Fruit fly (Drosophila melanogaster) whole organism, embryonic: Measurements from ENCODE around the gene cni.
A peak's percentile ranks its signal among the peaks of the same experiment; 100 is the strongest.

Experiments used
- Bgb ChIP-seq: fragments of 200-800 bp; sonication (Bioruptor generic); IDR thresholded peaks from 2 replicates; pipeline ENCODE4 v1.3.6; 2022; ENCODE audit warnings: missing biosample characterization, missing genetic modification characterization; ENCODE audit not compliant: partially characterized antibody
- CG10321 ChIP-seq: fragments of 200-800 bp; sonication (Bioruptor generic); IDR thresholded peaks from 2 replicates; pipeline ENCODE4 v1.3.6; 2022; ENCODE audit warnings: missing biosample characterization, missing genetic modification characterization
- CG11398 ChIP-seq: fragments of 200-800 bp; sonication (Bioruptor generic); optimal IDR thresholded peaks from 2 replicates; lab custom pipeline; 2016; ENCODE audit warnings: missing biosample characterization, missing genetic modification characterization
- CG12299 ChIP-seq: fragments of 200-800 bp; sonication (Bioruptor generic); optimal IDR thresholded peaks from 2 replicates; lab custom pipeline; 2018; ENCODE audit warnings: missing biosample characterization, mild to moderate bottlenecking, missing genetic modification characterization
- CG12942 ChIP-seq: fragments of 200-800 bp; sonication (Bioruptor generic); optimal IDR thresholded peaks from 3 replicates; lab custom pipeline; 2016; ENCODE audit warnings: missing biosample characterization, missing genetic modification characterization
- CG1529 ChIP-seq: fragments of 200-800 bp; sonication (Bioruptor generic); optimal IDR thresholded peaks from 3 replicates; lab custom pipeline; 2018; ENCODE audit warnings: missing biosample characterization, missing genetic modification characterization
- CG1603 ChIP-seq: fragments of 200-800 bp; sonication (Bioruptor generic); optimal IDR thresholded peaks from 2 replicates; lab custom pipeline; 2019; ENCODE audit warnings: missing biosample characterization, mild to moderate bottlenecking, missing genetic modification characterization, moderate library complexity
- CG16779 ChIP-seq: fragments of 200-800 bp; sonication (Bioruptor generic); IDR thresholded peaks from 2 replicates; pipeline ENCODE4 v1.3.6; 2022; ENCODE audit warnings: missing biosample characterization, missing genetic modification characterization
- CG2199 ChIP-seq: fragments of 200-800 bp; sonication (Bioruptor generic); IDR thresholded peaks from 3 replicates; pipeline ENCODE4 v1.3.6; 2022; ENCODE audit warnings: missing biosample characterization, missing genetic modification characterization
- CG2875 ChIP-seq: fragments of 200-800 bp; sonication (Bioruptor generic); optimal IDR thresholded peaks from 2 replicates; lab custom pipeline; 2017; ENCODE audit warnings: missing biosample characterization, mild to moderate bottlenecking, missing genetic modification characterization, missing genetic modification reagents
- CG31441 ChIP-seq: fragments of 200-800 bp; sonication (Bioruptor generic); IDR thresholded peaks from 2 replicates; pipeline ENCODE4 v1.3.6; 2022; ENCODE audit warnings: missing biosample characterization, missing genetic modification characterization
- CG32532 ChIP-seq: fragments of 200-800 bp; sonication (Bioruptor generic); IDR thresholded peaks from 2 replicates; pipeline ENCODE4 v1.3.6; 2022; ENCODE audit warnings: missing biosample characterization, missing genetic modification characterization
- CG4730 ChIP-seq: fragments of 200-800 bp; sonication (Bioruptor generic); IDR thresholded peaks from 2 replicates; pipeline ENCODE4 v1.3.6; 2022; ENCODE audit warnings: missing biosample characterization, missing genetic modification characterization
- CG5180 ChIP-seq: fragments of 200-800 bp; sonication (Bioruptor generic); optimal IDR thresholded peaks from 3 replicates; lab custom pipeline; 2017; ENCODE audit warnings: missing biosample characterization, missing genetic modification characterization, mild to moderate bottlenecking, moderate library complexity, missing genetic modification reagents
- CkIIα-i1 ChIP-seq: fragments of 200-800 bp; sonication (Bioruptor generic); IDR thresholded peaks from 2 replicates; pipeline ENCODE4 v1.3.6; 2022; ENCODE audit warnings: missing biosample characterization, missing genetic modification characterization
- Dp ChIP-seq: fragments of 200-800 bp; sonication (Bioruptor generic); optimal IDR thresholded peaks from 2 replicates; lab custom pipeline; 2018; ENCODE audit warnings: missing biosample characterization, mild to moderate bottlenecking, missing genetic modification characterization, moderate library complexity
- E2f2 ChIP-seq: fragments of 200-800 bp; sonication (Bioruptor generic); IDR thresholded peaks from 2 replicates; pipeline ENCODE4 v1.3.6; 2022; ENCODE audit warnings: missing biosample characterization, missing genetic modification characterization
- H2.0 ChIP-seq: fragments of 200-800 bp; sonication (Bioruptor generic); IDR thresholded peaks from 2 replicates; pipeline ENCODE4 v1.3.6; 2022; ENCODE audit warnings: missing biosample characterization, missing genetic modification characterization
- Hr51 ChIP-seq, 2 experiments: fragments of 200-800 bp; sonication (Bioruptor generic); optimal IDR thresholded peaks; 2 replicates in 1 of 2; 3 replicates in 1 of 2; lab custom pipeline; 2016 to 2018; ENCODE audit warnings: missing biosample characterization in 2 of 2, missing genetic modification characterization in 2 of 2, mild to moderate bottlenecking in 1 of 2, moderate library complexity in 1 of 2
- Med ChIP-seq: fragments of 200-800 bp; sonication (Bioruptor generic); peaks from one replicate; lab custom pipeline; 2016; ENCODE audit warnings: missing biosample characterization, missing genetic modification characterization, mild to moderate bottlenecking, inconsistent platforms, moderate library complexity
- Optix ChIP-seq: fragments of 200-800 bp; sonication (Bioruptor generic); IDR thresholded peaks from 3 replicates; pipeline ENCODE4 v1.3.6; 2022; ENCODE audit warnings: missing biosample characterization, missing genetic modification characterization
- Sox100B ChIP-seq: fragments of 200-800 bp; sonication (Bioruptor generic); optimal IDR thresholded peaks from 3 replicates; lab custom pipeline; 2018; ENCODE audit warnings: missing biosample characterization, mild to moderate bottlenecking, missing genetic modification characterization
- Spps ChIP-seq: fragments of 200-800 bp; sonication (Bioruptor generic); optimal IDR thresholded peaks from 2 replicates; lab custom pipeline; 2018; ENCODE audit warnings: missing biosample characterization, mild to moderate bottlenecking, missing genetic modification characterization
- Stat92E ChIP-seq, 3 experiments: fragments of >200 bp in 2 of 3; fragments of 200-800 bp in 1 of 3; sonication (Bioruptor generic) in 1 of 3; optimal IDR thresholded peaks; 2 replicates each; lab custom pipeline; 2017 to 2019; ENCODE audit warnings: missing biosample characterization in 3 of 3, missing genetic modification characterization in 3 of 3, mild to moderate bottlenecking in 1 of 3, moderate library complexity in 1 of 3
- Xbp1 ChIP-seq: fragments of 200-800 bp; sonication (Bioruptor generic); optimal IDR thresholded peaks from 3 replicates; lab custom pipeline; 2016; ENCODE audit warnings: missing biosample characterization, mild to moderate bottlenecking, missing genetic modification characterization
- Xrp1 ChIP-seq: fragments of 200-800 bp; sonication (Bioruptor generic); IDR thresholded peaks from 2 replicates; pipeline ENCODE4 v1.3.6; 2022; ENCODE audit warnings: missing biosample characterization, missing genetic modification characterization
- ab ChIP-seq: fragments of 200-800 bp; sonication (Bioruptor generic); optimal IDR thresholded peaks from 2 replicates; lab custom pipeline; 2016; ENCODE audit warnings: missing biosample characterization, missing genetic modification characterization
- abd-A ChIP-seq: fragments of 200-800 bp; sonication (Bioruptor generic); optimal IDR thresholded peaks from 3 replicates; lab custom pipeline; 2019; ENCODE audit warnings: missing biosample characterization, mild to moderate bottlenecking, missing genetic modification characterization, moderate library complexity
- ash1 ChIP-seq: fragments of 200-800 bp; sonication (Bioruptor generic); optimal IDR thresholded peaks from 2 replicates; lab custom pipeline; 2018; ENCODE audit warnings: missing biosample characterization, mild to moderate bottlenecking, missing genetic modification characterization
- chif ChIP-seq, 2 experiments: fragments of 200-800 bp; sonication (Bioruptor generic); optimal IDR thresholded peaks; 3 replicates each; lab custom pipeline; 2016; ENCODE audit warnings: missing biosample characterization in 2 of 2, missing genetic modification characterization in 2 of 2
- chn ChIP-seq: fragments of 200-800 bp; sonication (Bioruptor generic); optimal IDR thresholded peaks from 2 replicates; lab custom pipeline; 2016; ENCODE audit warnings: missing biosample characterization, missing genetic modification characterization
- crc ChIP-seq: fragments of 200-800 bp; sonication (Bioruptor generic); optimal IDR thresholded peaks from 2 replicates; lab custom pipeline; 2016; ENCODE audit warnings: missing biosample characterization, missing genetic modification characterization
- croc ChIP-seq: fragments of 200-800 bp; sonication (Bioruptor generic); conservative IDR thresholded peaks from 3 replicates; pipeline ENCODE4 v1.3.6; 2022; ENCODE audit warnings: missing biosample characterization, missing genetic modification characterization
- dmrt99B ChIP-seq: fragments of 200-800 bp; sonication (Bioruptor generic); optimal IDR thresholded peaks from 2 replicates; lab custom pipeline; 2018; ENCODE audit warnings: missing biosample characterization, mild to moderate bottlenecking, missing genetic modification characterization, moderate library complexity
- en ChIP-seq: fragments of 200-800 bp; sonication (Bioruptor generic); optimal IDR thresholded peaks from 2 replicates; lab custom pipeline; 2016; ENCODE audit warnings: missing biosample characterization, missing genetic modification characterization
- gcm2 ChIP-seq: fragments of 200-800 bp; sonication (Bioruptor generic); optimal IDR thresholded peaks from 2 replicates; lab custom pipeline; 2016; ENCODE audit warnings: missing biosample characterization, missing genetic modification characterization
- insv ChIP-seq, 2 experiments: fragments of 200-800 bp; sonication (Bioruptor generic); optimal IDR thresholded peaks; 3 replicates each; lab custom pipeline; 2016 to 2018; ENCODE audit warnings: missing biosample characterization in 2 of 2, missing genetic modification characterization in 2 of 2
- nom ChIP-seq: fragments of 200-800 bp; sonication (Bioruptor generic); optimal IDR thresholded peaks from 2 replicates; lab custom pipeline; 2017; ENCODE audit warnings: missing biosample characterization, missing genetic modification characterization, mild to moderate bottlenecking, moderate library complexity, missing genetic modification reagents
- otp ChIP-seq: fragments of 200-800 bp; sonication (Bioruptor generic); IDR thresholded peaks from 3 replicates; pipeline ENCODE4, ENCODE4 v1.3.6; 2022; ENCODE audit warnings: missing biosample characterization, missing genetic modification characterization
- pan ChIP-seq, 4 experiments: fragments of >200 bp in 3 of 4; fragments of 200-800 bp in 1 of 4; sonication (Bioruptor generic) in 1 of 4; optimal IDR thresholded peaks in 3 of 4; IDR thresholded peaks in 1 of 4; 2 replicates each; pipeline versions ENCODE4 v1.3.6 to Lab custom; 2017 to 2022; ENCODE audit warnings: missing biosample characterization in 2 of 4, missing genetic modification characterization in 2 of 4, mixed read lengths in 1 of 4
- pnt ChIP-seq: fragments of 200-800 bp; sonication (Bioruptor generic); optimal IDR thresholded peaks from 3 replicates; lab custom pipeline; 2016; ENCODE audit warnings: missing biosample characterization, missing genetic modification characterization
- rib ChIP-seq: fragments of 200-800 bp; sonication (Bioruptor generic); IDR thresholded peaks from 2 replicates; pipeline ENCODE4 v1.3.6; 2022; ENCODE audit warnings: missing biosample characterization, missing genetic modification characterization
- sc ChIP-seq, 3 experiments: fragments of >200 bp in 2 of 3; fragments of 200-800 bp in 1 of 3; sonication (Bioruptor generic) in 1 of 3; optimal IDR thresholded peaks; 2 replicates in 2 of 3; 3 replicates in 1 of 3; lab custom pipeline; 2017; ENCODE audit warnings: mild to moderate bottlenecking in 1 of 3, missing biosample characterization in 1 of 3, missing genetic modification characterization in 1 of 3, missing genetic modification reagents in 1 of 3
- schlank ChIP-seq: fragments of 200-800 bp; sonication (Bioruptor generic); optimal IDR thresholded peaks from 2 replicates; lab custom pipeline; 2018; ENCODE audit warnings: missing biosample characterization, mild to moderate bottlenecking, missing genetic modification characterization
- slou ChIP-seq: fragments of 200-800 bp; sonication (Bioruptor generic); optimal IDR thresholded peaks from 3 replicates; lab custom pipeline; 2016; ENCODE audit warnings: missing biosample characterization, missing genetic modification characterization
- ssp ChIP-seq: fragments of 200-800 bp; sonication (Bioruptor generic); IDR thresholded peaks from 2 replicates; pipeline ENCODE4 v1.3.6; 2022; ENCODE audit warnings: missing biosample characterization, missing genetic modification characterization
- tx ChIP-seq: fragments of 200-800 bp; sonication (Bioruptor generic); optimal IDR thresholded peaks from 2 replicates; lab custom pipeline; 2016; ENCODE audit warnings: missing biosample characterization, missing genetic modification characterization
- unc-4 ChIP-seq: fragments of 200-800 bp; sonication (Bioruptor generic); IDR thresholded peaks from 2 replicates; pipeline ENCODE4 v1.3.6; 2022; ENCODE audit warnings: missing biosample characterization, missing genetic modification characterization; ENCODE audit not compliant: partially characterized antibody

Gene cni

DNA sequence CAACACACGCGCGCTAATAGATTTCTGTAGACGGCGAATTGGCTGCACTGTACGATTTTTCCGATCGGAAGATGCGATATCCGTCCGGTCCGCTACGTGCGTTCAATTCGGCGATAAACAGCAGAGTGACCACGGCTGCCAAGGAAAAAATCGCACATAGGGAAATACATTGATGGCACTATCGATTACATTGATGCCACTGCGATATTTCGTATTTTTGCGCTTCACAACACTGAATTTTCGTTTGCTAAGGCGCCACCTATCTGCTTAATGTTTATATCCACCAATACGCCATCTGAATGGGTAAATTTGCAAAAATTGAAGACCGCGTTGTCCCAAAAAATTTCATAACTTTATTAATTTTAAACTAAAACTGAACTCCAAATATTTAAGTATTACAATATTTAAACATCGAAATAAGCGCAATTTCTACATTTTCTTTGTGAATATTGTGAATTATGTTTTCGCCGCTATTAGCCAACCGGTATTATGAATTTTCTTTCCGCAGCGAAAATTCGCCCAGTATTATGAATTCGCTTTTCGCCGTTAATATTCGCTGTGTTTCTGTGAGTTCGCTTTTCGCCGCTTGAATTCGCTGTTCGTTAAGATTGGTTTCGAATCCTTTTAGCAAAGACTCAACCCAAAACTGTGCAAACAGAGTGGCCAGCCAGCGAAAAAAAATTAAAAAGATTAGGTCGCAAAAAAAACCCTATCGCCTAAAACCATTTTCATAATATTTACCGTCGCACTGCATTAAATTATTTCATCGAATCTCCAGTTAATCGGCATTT, 22.7 kb downstream of the cni start, which contains the start of the genes crp and pkaap (continued):
- peak in 1 of 2 experiments; percentile 88 for TF ChIP-seq Hr51 (GFP tag; optimal IDR thresholded peaks at IDR 0.05; lab: Kevin White, UChicago)
- peak; percentile 64 for TF ChIP-seq CG12299
- no peak for TF ChIP-seq CG16779 (GFP tag; lab: Robert Waterston, UW)
- peak; percentile 88 for TF ChIP-seq pnt (GFP tag; lab: Kevin White, UChicago)
- TF ChIP-seq pan (optimal IDR thresholded peaks at IDR 0.05; lab: Kevin White, UChicago), result no peak
- no peak for TF ChIP-seq pan (GFP tag; optimal IDR thresholded peaks at IDR 0.05 in 1 of 2, IDR thresholded peaks at IDR 0.05 in 1 of 2)
- no peak for TF ChIP-seq CG32532 (GFP tag; lab: Robert Waterston, UW)
- TF ChIP-seq sc (optimal IDR thresholded peaks at IDR 0.05; lab: Kevin White, UChicago), result no peak
- peak; percentile 45 for TF ChIP-seq sc (GFP tag; optimal IDR thresholded peaks at IDR 0.05; lab: Kevin White, UChicago)
- TF ChIP-seq ash1 (GFP tag; lab: Kevin White, UChicago), result peak; percentile 44
- TF ChIP-seq dmrt99B (tag; lab: Kevin White, UChicago), result no peak
- TF ChIP-seq Dp (GFP tag; lab: Kevin White, UChicago), result peak; percentile 90
- no peak for TF ChIP-seq Optix
- no peak for TF ChIP-seq ssp (GFP tag; lab: Robert Waterston, UW)
- no peak for TF ChIP-seq H2.0 (GFP tag; lab: Robert Waterston, UW)
- TF ChIP-seq schlank (tag; lab: Kevin White, UChicago), result peak; percentile 61
- peak; percentile 98 for TF ChIP-seq Med
- TF ChIP-seq chn, result peak; percentile 86
- peak; percentile 48 for TF ChIP-seq crc (GFP tag; lab: Kevin White, UChicago)
- TF ChIP-seq Stat92E (GFP tag; optimal IDR thresholded peaks at IDR 0.05; lab: Kevin White, UChicago), result peak in 1 of 3 experiments; percentile 84
- TF ChIP-seq otp, result no peak
- no peak for TF ChIP-seq CG4730 (GFP tag; lab: Robert Waterston, UW)
- TF ChIP-seq CG1603, result peak; percentile 89
- peak; percentile 61 for TF ChIP-seq CG1529 (GFP tag; lab: Kevin White, UChicago)
- TF ChIP-seq insv (GFP tag; optimal IDR thresholded peaks at IDR 0.05; lab: Kevin White, UChicago), result peak in 1 of 2 experiments; percentile 77
- TF ChIP-seq CG2875 (GFP tag; lab: Kevin White, UChicago), result peak; percentile 62
- peak; percentile 56 for TF ChIP-seq en (GFP tag; lab: Kevin White, UChicago)
- TF ChIP-seq CG5180 (GFP tag; lab: Kevin White, UChicago), result peak; percentile 14
- TF ChIP-seq CG10321, result no peak
- TF ChIP-seq E2f2, result no peak
- no peak for TF ChIP-seq CG2199 (GFP tag; lab: Robert Waterston, UW)
- TF ChIP-seq CG31441 (GFP tag; lab: Robert Waterston, UW), result no peak
- no peak for TF ChIP-seq CkIIα-i1 (GFP tag; lab: Robert Waterston, UW)
- TF ChIP-seq CG11398 (GFP tag; lab: Kevin White, UChicago), result peak; percentile 85
- TF ChIP-seq chif (GFP tag; optimal IDR thresholded peaks at IDR 0.05; lab: Kevin White, UChicago), result peak; percentile 73 to 89
- peak; percentile 12 for TF ChIP-seq Spps (tag; lab: Kevin White, UChicago)
- TF ChIP-seq gcm2 (GFP tag; lab: Kevin White, UChicago), result peak; percentile 78
- no peak for TF ChIP-seq rib (GFP tag; lab: Robert Waterston, UW)
- TF ChIP-seq nom (GFP tag; lab: Kevin White, UChicago), result peak; percentile 65
- TF ChIP-seq ab (GFP tag; lab: Kevin White, UChicago), result peak; percentile 56
- TF ChIP-seq slou (GFP tag; lab: Kevin White, UChicago), result peak; percentile 86
- TF ChIP-seq unc-4, result no peak
- no peak for TF ChIP-seq Sox100B (GFP tag; lab: Kevin White, UChicago)
- peak; percentile 26; the same call in 1 of the 3 replicates for TF ChIP-seq croc (GFP tag; lab: Robert Waterston, UW)
- no peak for TF ChIP-seq Xrp1 (GFP tag; lab: Robert Waterston, UW)
- TF ChIP-seq tx (GFP tag; lab: Kevin White, UChicago), result peak; percentile 84
- peak; percentile 87 for TF ChIP-seq Xbp1 (GFP tag; lab: Kevin White, UChicago)
- TF ChIP-seq Bgb (GFP tag; lab: Robert Waterston, UW), result no peak
- peak; percentile 65 for TF ChIP-seq abd-A
- peak; percentile 67 for TF ChIP-seq CG12942 (GFP tag; lab: Kevin White, UChicago)
